Worm (Caenorhabditis elegans) whole organism, L2 larva: ENCODE results near the gene shw-3.

Experiments
- C34F6.9 ChIP-seq: fragments of 150-350 bp; optimal IDR thresholded peaks from 2 replicates; lab custom pipeline; 2014; ENCODE audit warnings: missing biosample characterization, missing genetic modification characterization
- F13H6.1 ChIP-seq: sonication (generic microtip); optimal IDR thresholded peaks from 2 replicates; lab custom pipeline; 2016; ENCODE audit warnings: missing genetic modification characterization, missing compliant biosample characterization
- Y55F3AM.14 ChIP-seq: fragments of 200-800 bp; sonication (Bioruptor generic); optimal IDR thresholded peaks from 2 replicates; lab custom pipeline; 2018; ENCODE audit warnings: mild to moderate bottlenecking, missing genetic modification characterization, missing compliant biosample characterization
- ZK546.5 ChIP-seq: sonication (generic microtip); optimal IDR thresholded peaks from 2 replicates; lab custom pipeline; 2017; ENCODE audit warnings: missing biosample characterization, missing genetic modification characterization
- aly-2 ChIP-seq: fragments of 150-350 bp; optimal IDR thresholded peaks from 2 replicates; lab custom pipeline; 2014; ENCODE audit warnings: missing biosample characterization, missing genetic modification characterization
- ama-1 ChIP-seq: fragments of 150-350 bp; optimal IDR thresholded peaks from 2 replicates; lab custom pipeline; 2018; ENCODE audit warnings: inconsistent platforms
- blmp-1 ChIP-seq: sonication (generic microtip); optimal IDR thresholded peaks from 2 replicates; lab custom pipeline; 2017; ENCODE audit warnings: missing genetic modification characterization, mild to moderate bottlenecking, missing compliant biosample characterization, antibody characterized with exemption, moderate library complexity; ENCODE audit not compliant: insufficient read depth
- ceh-16 ChIP-seq: fragments of 150-350 bp; optimal IDR thresholded peaks from 2 replicates; lab custom pipeline; 2014; ENCODE audit warnings: missing biosample characterization, missing genetic modification characterization
- crh-2 ChIP-seq: sonication (generic microtip); optimal IDR thresholded peaks from 2 replicates; lab custom pipeline; 2017; ENCODE audit warnings: missing biosample characterization, missing genetic modification characterization
- elt-1 ChIP-seq: fragments of 150-350 bp; optimal IDR thresholded peaks from 2 replicates; lab custom pipeline; 2014; ENCODE audit warnings: missing biosample characterization, missing genetic modification characterization
- elt-3 ChIP-seq: sonication (generic microtip); optimal IDR thresholded peaks from 2 replicates; lab custom pipeline; 2017; ENCODE audit warnings: missing biosample characterization, missing genetic modification characterization
- fos-1 ChIP-seq: fragments of 150-350 bp; optimal IDR thresholded peaks from 2 replicates; lab custom pipeline; 2014; ENCODE audit warnings: missing biosample characterization, missing genetic modification characterization
- gmeb-1 ChIP-seq: fragments of 150-350 bp; optimal IDR thresholded peaks from 2 replicates; lab custom pipeline; 2014; ENCODE audit warnings: missing biosample characterization, missing genetic modification characterization
- lin-11 ChIP-seq: fragments of 150-350 bp; sonication (generic microtip); optimal IDR thresholded peaks from 2 replicates; lab custom pipeline; 2014; ENCODE audit warnings: missing biosample characterization, missing genetic modification characterization, inconsistent platforms, mixed read lengths
- lin-13 ChIP-seq: fragments of 150-350 bp; optimal IDR thresholded peaks from 2 replicates; lab custom pipeline; 2014; ENCODE audit warnings: missing biosample characterization, missing genetic modification reagents, missing genetic modification characterization
- lin-39 ChIP-seq: fragments of 150-350 bp; optimal IDR thresholded peaks from 2 replicates; lab custom pipeline; 2014; ENCODE audit warnings: missing biosample characterization, missing genetic modification reagents, missing genetic modification characterization
- lsy-2 ChIP-seq, 2 experiments: fragments of 150-350 bp in 1 of 2; sonication (generic microtip) in 1 of 2; optimal IDR thresholded peaks; 2 replicates each; lab custom pipeline; 2014 to 2017; ENCODE audit warnings: missing biosample characterization in 2 of 2, missing genetic modification characterization in 2 of 2
- mab-5 ChIP-seq: fragments of 150-350 bp; optimal IDR thresholded peaks from 2 replicates; lab custom pipeline; 2014; ENCODE audit warnings: missing biosample characterization, missing genetic modification characterization
- mbf-1 ChIP-seq: sonication (generic microtip); optimal IDR thresholded peaks from 2 replicates; lab custom pipeline; 2017; ENCODE audit warnings: missing biosample characterization, missing genetic modification characterization
- mdl-1 ChIP-seq, 2 experiments: fragments of 150-350 bp in 1 of 2; sonication (generic microtip) in 1 of 2; optimal IDR thresholded peaks; 2 replicates each; lab custom pipeline; 2017; ENCODE audit warnings: missing biosample characterization in 2 of 2, missing genetic modification characterization in 2 of 2
- nhr-10 ChIP-seq: sonication (generic microtip); optimal IDR thresholded peaks from 2 replicates; lab custom pipeline; 2017; ENCODE audit warnings: missing biosample characterization, missing genetic modification characterization
- nhr-12 ChIP-seq: fragments of 150-350 bp; optimal IDR thresholded peaks from 2 replicates; lab custom pipeline; 2014; ENCODE audit warnings: missing biosample characterization, missing genetic modification characterization
- nhr-129 ChIP-seq: fragments of 150-350 bp; optimal IDR thresholded peaks from 2 replicates; lab custom pipeline; 2014; ENCODE audit warnings: missing biosample characterization, missing genetic modification characterization
- nhr-237 ChIP-seq: fragments of 150-350 bp; optimal IDR thresholded peaks from 2 replicates; lab custom pipeline; 2014; ENCODE audit warnings: missing biosample characterization, missing genetic modification characterization
- nhr-6 ChIP-seq: fragments of 150-350 bp; optimal IDR thresholded peaks from 2 replicates; lab custom pipeline; 2014; ENCODE audit warnings: missing biosample characterization, missing genetic modification characterization
- nhr-77 ChIP-seq: fragments of 150-350 bp; optimal IDR thresholded peaks from 2 replicates; lab custom pipeline; 2014; ENCODE audit warnings: missing biosample characterization, missing genetic modification characterization
- peb-1 ChIP-seq: fragments of 150-350 bp; optimal IDR thresholded peaks from 2 replicates; lab custom pipeline; 2014; ENCODE audit warnings: missing biosample characterization, missing genetic modification characterization
- skn-1 ChIP-seq: sonication (generic microtip); optimal IDR thresholded peaks from 2 replicates; lab custom pipeline; 2017; ENCODE audit warnings: missing biosample characterization, missing genetic modification characterization
- sma-3 ChIP-seq: sonication (generic microtip); optimal IDR thresholded peaks from 2 replicates; lab custom pipeline; 2016; ENCODE audit warnings: missing genetic modification reagents, missing genetic modification characterization, missing compliant biosample characterization
- sma-9 ChIP-seq, 2 experiments: fragments of 150-350 bp in 1 of 2; sonication (generic microtip) in 1 of 2; optimal IDR thresholded peaks; 2 replicates each; lab custom pipeline; 2014 to 2016; ENCODE audit warnings: missing genetic modification characterization in 2 of 2, mild to moderate bottlenecking in 1 of 2, missing biosample characterization in 1 of 2, missing compliant biosample characterization in 1 of 2, missing genetic modification reagents in 1 of 2, moderate library complexity in 1 of 2
- snpc-4 ChIP-seq: fragments of 150-350 bp; optimal IDR thresholded peaks from 2 replicates; lab custom pipeline; 2014; ENCODE audit warnings: missing biosample characterization, missing genetic modification characterization
- unc-55 ChIP-seq: fragments of 150-350 bp; sonication (generic microtip); optimal IDR thresholded peaks from 3 replicates; lab custom pipeline; 2014; ENCODE audit warnings: missing biosample characterization, missing genetic modification reagents, missing genetic modification characterization
- unc-62 ChIP-seq: fragments of 150-350 bp; optimal IDR thresholded peaks from 2 replicates; lab custom pipeline; 2014; ENCODE audit warnings: missing biosample characterization, missing genetic modification reagents, missing genetic modification characterization
- zag-1 ChIP-seq: fragments of 150-350 bp; optimal IDR thresholded peaks from 2 replicates; lab custom pipeline; 2014; ENCODE audit warnings: missing biosample characterization, missing genetic modification characterization
- ztf-1 ChIP-seq: fragments of 200-800 bp; sonication (Bioruptor generic); conservative IDR thresholded peaks from 2 replicates; pipeline ENCODE4 v1.3.6; 2022; ENCODE audit warnings: missing genetic modification characterization, missing compliant biosample characterization
- ztf-11 ChIP-seq: sonication (generic microtip); optimal IDR thresholded peaks from 2 replicates; lab custom pipeline; 2017; ENCODE audit warnings: missing biosample characterization, missing genetic modification characterization
- ztf-4 ChIP-seq: fragments of 150-350 bp; optimal IDR thresholded peaks from 2 replicates; lab custom pipeline; 2014; ENCODE audit warnings: missing biosample characterization, missing genetic modification characterization

Gene shw-3

ce11 chrV:13018233-13018632 is 31.3 kb upstream of the shw-3 start:
- TF ChIP-seq unc-62 (GFP tag; lab: Kevin White, UChicago), result no peak
- TF ChIP-seq nhr-12 (tag; lab: Kevin White, UChicago), result no peak
- no peak for TF ChIP-seq ztf-1
- no peak for TF ChIP-seq Y55F3AM.14 (GFP tag; lab: Kevin White, UChicago)
- TF ChIP-seq zag-1 (tag; lab: Kevin White, UChicago), result no peak
- no peak for TF ChIP-seq mbf-1 (tag; lab: Kevin White, UChicago)

DNA sequence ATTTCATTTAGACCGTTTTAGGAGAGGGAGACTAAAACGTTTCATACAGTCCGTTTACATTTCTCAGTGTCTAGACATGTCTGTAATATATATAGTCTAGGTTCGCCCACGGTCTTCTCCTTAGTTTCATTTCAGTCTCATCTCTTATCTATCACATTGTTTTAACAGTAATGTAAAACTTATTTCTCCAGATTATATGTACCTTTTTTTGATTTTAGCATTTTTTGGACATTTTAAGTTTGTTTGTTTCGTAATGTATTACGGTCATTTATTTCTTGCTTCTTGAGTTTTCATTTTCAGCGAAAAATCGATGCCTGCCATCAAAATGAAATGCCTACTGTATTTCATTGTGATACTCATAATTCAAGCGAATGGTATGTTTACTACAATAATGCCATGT is 26.9 kb upstream of the shw-3 start, which contains the start of gene F15B9.6:
Gene F15B9.6, plus strand, starts transcription at position 301 of the 400 bp plus-strand sequence.
- no peak for TF ChIP-seq lsy-2 (tag; optimal IDR thresholded peaks at IDR 0.05; lab: Kevin White, UChicago)
- no peak for TF ChIP-seq sma-9 (GFP tag; optimal IDR thresholded peaks at IDR 0.05; lab: Kevin White, UChicago)
- no peak for TF ChIP-seq sma-9 (tag; optimal IDR thresholded peaks at IDR 0.05; lab: Kevin White, UChicago)
- no peak for TF ChIP-seq C34F6.9
- no peak for TF ChIP-seq ztf-11 (tag; lab: Kevin White, UChicago)
- TF ChIP-seq nhr-77 (tag; lab: Kevin White, UChicago), result no peak
- TF ChIP-seq mdl-1 (tag; optimal IDR thresholded peaks at IDR 0.05; lab: Kevin White, UChicago), result no peak
- TF ChIP-seq mab-5 (tag; lab: Kevin White, UChicago), result no peak

- TF ChIP-seq skn-1 (tag; lab: Kevin White, UChicago), result no peak
- no peak for TF ChIP-seq mdl-1 (tag; optimal IDR thresholded peaks at IDR 0.05; lab: Kevin White, UChicago)
- no peak for TF ChIP-seq lin-13 (GFP tag; lab: Kevin White, UChicago)
- TF ChIP-seq nhr-237, result no peak
- TF ChIP-seq peb-1, result no peak
- no peak for TF ChIP-seq ama-1 (lab: Kevin White, UChicago)
- TF ChIP-seq crh-2, result no peak
- TF ChIP-seq sma-3 (GFP tag; lab: Kevin White, UChicago), result no peak
- TF ChIP-seq ztf-1, result no peak
- no peak for TF ChIP-seq ceh-16 (tag; lab: Kevin White, UChicago)
- no peak for TF ChIP-seq elt-3 (tag; lab: Kevin White, UChicago)
These were observed 26.2 kb upstream of the shw-3 start, which contains the start of gene try-10 for ce11 chrV:13013158-13013557. try-10 (minus strand) TSS chrV:13013258.

DNA sequence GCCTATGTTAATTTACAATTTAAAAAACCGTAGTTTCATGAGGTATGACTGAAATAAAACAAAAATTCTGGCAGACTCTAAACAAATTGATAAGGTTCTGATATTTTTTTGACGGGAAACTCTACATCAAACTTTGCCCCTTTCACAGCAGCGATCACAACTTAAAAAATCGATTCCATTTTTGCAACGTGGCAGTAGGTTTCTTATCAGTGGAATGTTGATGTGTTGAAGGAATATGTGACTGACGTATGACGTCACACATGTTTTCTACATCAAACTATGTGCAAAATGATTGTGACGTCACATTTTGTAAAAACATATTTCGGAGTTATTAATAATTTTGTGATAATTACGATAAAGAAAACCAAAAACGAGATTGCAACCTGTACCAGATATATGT is 24.9 kb upstream of the shw-3 start:
- TF ChIP-seq ama-1 (lab: Kevin White, UChicago), result no peak
- no peak for TF ChIP-seq lin-39 (tag; lab: Kevin White, UChicago)
- TF ChIP-seq elt-3 (tag; lab: Kevin White, UChicago), result no peak
- TF ChIP-seq nhr-10, result no peak
- TF ChIP-seq sma-3 (GFP tag; lab: Kevin White, UChicago), result no peak
- no peak for TF ChIP-seq ceh-16 (tag; lab: Kevin White, UChicago)
- peak; percentile 42 for TF ChIP-seq F13H6.1 (tag; lab: Kevin White, UChicago)
- no peak for TF ChIP-seq aly-2
- no peak for TF ChIP-seq nhr-6 (tag; lab: Kevin White, UChicago)
- no peak for TF ChIP-seq elt-1 (tag; lab: Kevin White, UChicago)
- no peak for TF ChIP-seq mbf-1 (tag; lab: Kevin White, UChicago)
- TF ChIP-seq gmeb-1 (tag; lab: Kevin White, UChicago), result peak; percentile 22
- TF ChIP-seq ztf-4, result no peak
- TF ChIP-seq mdl-1 (tag; optimal IDR thresholded peaks at IDR 0.05; lab: Kevin White, UChicago), result no peak
- TF ChIP-seq ZK546.5 (tag; lab: Kevin White, UChicago), result no peak
- peak; percentile 92 for TF ChIP-seq crh-2
- peak; percentile 78 for TF ChIP-seq sma-9 (GFP tag; optimal IDR thresholded peaks at IDR 0.05; lab: Kevin White, UChicago)
- TF ChIP-seq sma-9 (tag; optimal IDR thresholded peaks at IDR 0.05; lab: Kevin White, UChicago), result no peak
- TF ChIP-seq fos-1 (tag; lab: Kevin White, UChicago), result peak; percentile 28

DNA sequence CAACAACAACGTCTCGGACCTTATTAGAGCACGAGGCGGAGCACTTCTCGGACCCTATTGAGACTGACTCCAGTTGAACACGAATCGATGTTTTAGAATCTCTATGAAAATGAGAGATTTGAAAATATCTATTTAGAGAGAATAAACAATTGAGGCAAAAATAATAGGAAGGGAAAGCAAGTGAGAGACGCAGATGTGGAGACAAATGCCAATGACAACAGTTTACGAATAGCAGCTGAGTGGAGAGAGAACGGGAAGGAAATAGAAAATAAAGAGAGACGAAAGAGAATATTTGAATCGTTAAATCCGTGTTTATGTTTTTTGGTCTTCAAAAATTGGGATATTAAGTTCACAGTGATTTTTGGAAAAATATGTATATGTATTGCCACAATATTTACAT is 22.9 kb upstream of the shw-3 start:
- TF ChIP-seq crh-2 (peak; percentile 49), nhr-129 (peak; percentile 37), snpc-4 (tag; lab: Kevin White, UChicago) (no peak), blmp-1 (tag; lab: Kevin White, UChicago) (peak; percentile 39), C34F6.9 (peak; percentile 57), F13H6.1 (tag; lab: Kevin White, UChicago) (peak; percentile 7), lin-11 (tag; lab: Kevin White, UChicago) (no peak), unc-55 (GFP tag; lab: Kevin White, UChicago) (peak; percentile 32), lsy-2 (tag; optimal IDR thresholded peaks at IDR 0.05; lab: Kevin White, UChicago) (peak in 1 of 2 experiments; percentile 49), lin-13 (GFP tag; lab: Kevin White, UChicago) (peak; percentile 21)
